Fruit fly (Drosophila melanogaster) whole organism, embryonic: ENCODE results near the gene dpr18.

Source experiments
- Antp ChIP-seq: fragments of 200-800 bp; sonication (Bioruptor generic); optimal IDR thresholded peaks from 3 replicates; lab custom pipeline; 2016; ENCODE audit warnings: missing biosample characterization, missing genetic modification characterization
- CG10147 ChIP-seq: fragments of 200-800 bp; sonication (Bioruptor generic); optimal IDR thresholded peaks from 2 replicates; lab custom pipeline; 2019; ENCODE audit warnings: missing biosample characterization, mild to moderate bottlenecking, missing genetic modification characterization, moderate library complexity
- CG10366 ChIP-seq: fragments of 200-800 bp; sonication (Bioruptor generic); IDR thresholded peaks from 2 replicates; pipeline ENCODE4 v1.3.6; 2022; ENCODE audit warnings: missing biosample characterization, missing genetic modification characterization
- CG10431 ChIP-seq: fragments of 200-800 bp; sonication (Bioruptor generic); optimal IDR thresholded peaks from 3 replicates; lab custom pipeline; 2018; ENCODE audit warnings: missing biosample characterization, mild to moderate bottlenecking, missing genetic modification characterization
- CG11398 ChIP-seq: fragments of 200-800 bp; sonication (Bioruptor generic); optimal IDR thresholded peaks from 2 replicates; lab custom pipeline; 2016; ENCODE audit warnings: missing biosample characterization, missing genetic modification characterization
- CG12071 ChIP-seq: fragments of 200-800 bp; sonication (Bioruptor generic); optimal IDR thresholded peaks from 3 replicates; lab custom pipeline; 2018; ENCODE audit warnings: missing biosample characterization, mild to moderate bottlenecking, missing genetic modification characterization
- CG12219 ChIP-seq: fragments of 200-800 bp; sonication (Bioruptor generic); optimal IDR thresholded peaks from 3 replicates; lab custom pipeline; 2018; ENCODE audit warnings: missing biosample characterization, mild to moderate bottlenecking, missing genetic modification characterization
- CG13123 ChIP-seq: fragments of 200-800 bp; sonication (Bioruptor generic); optimal IDR thresholded peaks from 2 replicates; lab custom pipeline; 2016; ENCODE audit warnings: missing biosample characterization, missing genetic modification characterization
- CG14667 ChIP-seq: fragments of 200-800 bp; sonication (Bioruptor generic); IDR thresholded peaks from 2 replicates; pipeline ENCODE4 v1.3.6; 2022; ENCODE audit warnings: missing biosample characterization, missing genetic modification characterization
- CG15601 ChIP-seq: fragments of 200-800 bp; sonication (Bioruptor generic); optimal IDR thresholded peaks from 3 replicates; lab custom pipeline; 2019; ENCODE audit warnings: missing biosample characterization, mild to moderate bottlenecking, missing genetic modification characterization, moderate library complexity
- CG18764 ChIP-seq: fragments of 200-800 bp; sonication (Bioruptor generic); optimal IDR thresholded peaks from 3 replicates; lab custom pipeline; 2016; ENCODE audit warnings: missing biosample characterization, missing genetic modification characterization
- CG32772 ChIP-seq: fragments of 200-800 bp; sonication (Bioruptor generic); IDR thresholded peaks from 2 replicates; pipeline ENCODE4 v1.3.6; 2022; ENCODE audit warnings: missing biosample characterization, missing genetic modification characterization
- CG4820 ChIP-seq: fragments of 200-800 bp; sonication (Bioruptor generic); optimal IDR thresholded peaks from 3 replicates; lab custom pipeline; 2016; ENCODE audit warnings: missing biosample characterization, missing genetic modification characterization
- CG6272 ChIP-seq: fragments of 200-800 bp; sonication (Bioruptor generic); IDR thresholded peaks from 2 replicates; pipeline ENCODE4 v1.3.6; 2022; ENCODE audit warnings: missing biosample characterization, missing genetic modification characterization
- CG6654 ChIP-seq: fragments of 200-800 bp; sonication (Bioruptor generic); optimal IDR thresholded peaks from 2 replicates; lab custom pipeline; 2017; ENCODE audit warnings: missing biosample characterization, mild to moderate bottlenecking, missing genetic modification characterization
- CG7928 ChIP-seq: fragments of 200-800 bp; sonication (Bioruptor generic); optimal IDR thresholded peaks from 2 replicates; lab custom pipeline; 2017; ENCODE audit warnings: missing biosample characterization, mild to moderate bottlenecking, missing genetic modification characterization
- CG7963 ChIP-seq: fragments of 200-800 bp; sonication (Bioruptor generic); IDR thresholded peaks from 3 replicates; pipeline ENCODE4 v1.3.6; 2022; ENCODE audit warnings: missing biosample characterization, missing genetic modification characterization; ENCODE audit not compliant: partially characterized antibody
- Dfd ChIP-seq, 2 experiments: fragments of >200 bp; optimal IDR thresholded peaks; 2 replicates each; lab custom pipeline; 2017; ENCODE audit warnings: missing biosample characterization in 2 of 2, missing genetic modification characterization in 2 of 2
- E2f1 ChIP-seq: fragments of 200-800 bp; sonication (Bioruptor generic); IDR thresholded peaks from 2 replicates; pipeline ENCODE4 v1.3.6; 2022; ENCODE audit warnings: missing biosample characterization, missing genetic modification characterization
- E2f2 ChIP-seq: fragments of 200-800 bp; sonication (Bioruptor generic); IDR thresholded peaks from 2 replicates; pipeline ENCODE4 v1.3.6; 2022; ENCODE audit warnings: missing biosample characterization, missing genetic modification characterization
- Ets65A ChIP-seq: fragments of 200-800 bp; sonication (Bioruptor generic); peaks from one replicate; lab custom pipeline; 2016; ENCODE audit warnings: missing biosample characterization, missing genetic modification characterization
- Ets97D ChIP-seq: fragments of 200-800 bp; sonication (Bioruptor generic); optimal IDR thresholded peaks from 3 replicates; lab custom pipeline; 2016; ENCODE audit warnings: missing biosample characterization, missing genetic modification characterization
- H2.0 ChIP-seq: fragments of 200-800 bp; sonication (Bioruptor generic); IDR thresholded peaks from 2 replicates; pipeline ENCODE4 v1.3.6; 2022; ENCODE audit warnings: missing biosample characterization, missing genetic modification characterization
- Hmx ChIP-seq: fragments of 200-800 bp; sonication (Bioruptor generic); optimal IDR thresholded peaks from 2 replicates; lab custom pipeline; 2016; ENCODE audit warnings: missing biosample characterization, missing genetic modification characterization
- Kr ChIP-seq: fragments of 200-800 bp; sonication (Bioruptor generic); optimal IDR thresholded peaks from 2 replicates; lab custom pipeline; 2017; ENCODE audit warnings: missing biosample characterization, mild to moderate bottlenecking, missing genetic modification characterization
- Med ChIP-seq: fragments of 200-800 bp; sonication (Bioruptor generic); peaks from one replicate; lab custom pipeline; 2016; ENCODE audit warnings: missing biosample characterization, missing genetic modification characterization, mild to moderate bottlenecking, inconsistent platforms, moderate library complexity
- Meics ChIP-seq: fragments of 200-800 bp; sonication (Bioruptor generic); optimal IDR thresholded peaks from 2 replicates; lab custom pipeline; 2017; ENCODE audit warnings: missing biosample characterization, mild to moderate bottlenecking, missing genetic modification characterization
- Nf-YA ChIP-seq: fragments of 200-800 bp; sonication (Bioruptor generic); IDR thresholded peaks from 2 replicates; pipeline ENCODE4 v1.3.6; 2022; ENCODE audit warnings: missing biosample characterization, missing genetic modification characterization
- al ChIP-seq: fragments of 200-800 bp; sonication (Bioruptor generic); IDR thresholded peaks from 2 replicates; pipeline ENCODE4 v1.3.6; 2022; ENCODE audit warnings: missing biosample characterization, missing genetic modification characterization
- bab2 ChIP-seq: fragments of 200-800 bp; sonication (Bioruptor generic); optimal IDR thresholded peaks from 2 replicates; lab custom pipeline; 2016; ENCODE audit warnings: missing biosample characterization, missing genetic modification characterization
- bcd ChIP-seq: fragments of 200-800 bp; sonication (Bioruptor generic); optimal IDR thresholded peaks from 2 replicates; lab custom pipeline; 2017; ENCODE audit warnings: missing biosample characterization, mild to moderate bottlenecking, missing genetic modification characterization
- cwo ChIP-seq: fragments of 200-800 bp; sonication (Bioruptor generic); optimal IDR thresholded peaks from 3 replicates; lab custom pipeline; 2017; ENCODE audit warnings: missing biosample characterization, missing genetic modification characterization, mild to moderate bottlenecking, moderate library complexity, missing genetic modification reagents
- ems ChIP-seq: fragments of 200-800 bp; sonication (Bioruptor generic); optimal IDR thresholded peaks from 3 replicates; lab custom pipeline; 2016; ENCODE audit warnings: missing biosample characterization, missing genetic modification characterization
- fru ChIP-seq: fragments of >200 bp; optimal IDR thresholded peaks from 2 replicates; lab custom pipeline; 2017
- gfzf ChIP-seq: fragments of 200-800 bp; sonication (Bioruptor generic); optimal IDR thresholded peaks from 2 replicates; lab custom pipeline; 2016; ENCODE audit warnings: missing biosample characterization, mild to moderate bottlenecking, missing genetic modification characterization, moderate library complexity
- lilli ChIP-seq: fragments of 200-800 bp; sonication (Bioruptor generic); optimal IDR thresholded peaks from 3 replicates; lab custom pipeline; 2016; ENCODE audit warnings: missing biosample characterization, missing genetic modification characterization
- lmd ChIP-seq: fragments of 200-800 bp; sonication (Bioruptor generic); IDR thresholded peaks from 2 replicates; pipeline ENCODE4 v1.3.6; 2022; ENCODE audit warnings: missing biosample characterization, missing genetic modification characterization
- pros ChIP-seq: fragments of 200-800 bp; sonication (Bioruptor generic); optimal IDR thresholded peaks from 3 replicates; lab custom pipeline; 2019; ENCODE audit warnings: missing biosample characterization, mild to moderate bottlenecking, missing genetic modification characterization, moderate library complexity
- pum ChIP-seq: fragments of 200-800 bp; sonication (Bioruptor generic); optimal IDR thresholded peaks from 2 replicates; lab custom pipeline; 2016; ENCODE audit warnings: missing biosample characterization, missing genetic modification characterization
- pzg ChIP-seq: fragments of 200-800 bp; sonication (Bioruptor generic); optimal IDR thresholded peaks from 3 replicates; lab custom pipeline; 2018; ENCODE audit warnings: missing biosample characterization, mild to moderate bottlenecking, missing genetic modification characterization, moderate library complexity
- shn ChIP-seq: fragments of 200-800 bp; sonication (Bioruptor generic); optimal IDR thresholded peaks from 3 replicates; lab custom pipeline; 2016; ENCODE audit warnings: missing biosample characterization, missing genetic modification characterization
- slbo ChIP-seq: fragments of 200-800 bp; sonication (Bioruptor generic); IDR thresholded peaks from 2 replicates; pipeline ENCODE4 v1.3.6; 2022; ENCODE audit warnings: missing biosample characterization, missing genetic modification characterization
- sob ChIP-seq: fragments of 200-800 bp; sonication (Bioruptor generic); IDR thresholded peaks from 2 replicates; pipeline ENCODE4 v1.3.6; 2022; ENCODE audit warnings: missing biosample characterization, missing genetic modification characterization
- stwl ChIP-seq: fragments of 200-800 bp; sonication (Bioruptor generic); optimal IDR thresholded peaks from 3 replicates; lab custom pipeline; 2018; ENCODE audit warnings: missing biosample characterization, mild to moderate bottlenecking, missing genetic modification characterization, moderate library complexity
- trem ChIP-seq: fragments of 200-800 bp; optimal IDR thresholded peaks from 3 replicates; lab custom pipeline; 2019; ENCODE audit warnings: missing biosample characterization, mild to moderate bottlenecking, missing genetic modification characterization, moderate library complexity
- tx ChIP-seq: fragments of 200-800 bp; sonication (Bioruptor generic); optimal IDR thresholded peaks from 2 replicates; lab custom pipeline; 2016; ENCODE audit warnings: missing biosample characterization, missing genetic modification characterization
- vvl ChIP-seq: fragments of 200-800 bp; sonication (Bioruptor generic); IDR thresholded peaks from 2 replicates; pipeline ENCODE4 v1.3.6; 2022; ENCODE audit warnings: missing biosample characterization, missing genetic modification characterization
- zen2 ChIP-seq: fragments of 200-800 bp; sonication (Bioruptor generic); IDR thresholded peaks from 3 replicates; pipeline ENCODE4 v1.3.6; 2022; ENCODE audit warnings: missing biosample characterization, missing genetic modification characterization; ENCODE audit not compliant: partially characterized antibody
- zfh1 ChIP-seq: fragments of 200-800 bp; sonication (Bioruptor generic); IDR thresholded peaks from 3 replicates; pipeline ENCODE4 v1.3.6; 2022; ENCODE audit warnings: missing biosample characterization, missing genetic modification characterization

The dpr18 gene

DNA sequence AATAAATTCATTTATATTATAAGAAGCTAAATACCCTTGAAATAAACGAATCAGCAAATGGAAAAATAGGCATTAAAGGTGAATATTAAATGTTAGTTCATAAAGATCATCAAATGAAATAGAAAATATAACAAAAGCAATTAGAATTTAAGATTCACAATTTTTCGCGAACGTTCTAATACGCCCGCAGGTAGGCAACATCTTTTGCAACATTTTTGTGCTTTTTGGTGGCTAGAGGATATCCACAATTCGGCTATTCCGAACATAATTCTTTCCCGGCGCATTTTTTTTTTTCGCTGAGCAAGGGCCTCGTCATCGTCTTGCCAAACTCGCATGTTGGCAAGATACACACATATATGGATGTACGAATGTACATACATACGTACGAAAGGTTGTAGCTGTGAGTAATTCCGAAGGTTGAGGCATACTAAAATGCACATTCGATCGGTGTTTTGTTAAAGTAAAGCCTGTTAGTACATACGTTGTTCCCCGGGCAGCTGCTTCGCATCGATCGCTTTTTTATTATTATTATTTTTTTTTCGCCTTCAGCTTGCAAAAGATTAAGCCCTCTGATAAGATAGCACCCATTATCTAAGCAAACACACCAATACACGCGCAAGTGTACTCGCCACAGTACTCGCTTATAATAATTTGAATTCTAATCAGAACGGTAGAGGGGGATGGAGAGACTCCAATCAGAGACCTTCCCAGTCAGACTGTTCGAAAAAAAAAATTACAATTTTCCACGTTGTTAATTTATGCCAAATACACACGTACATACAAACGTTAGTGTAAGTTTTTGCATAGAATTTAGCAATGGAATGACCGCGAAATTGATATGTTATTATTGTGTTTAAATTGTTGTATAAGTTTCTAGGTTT is 39.0 kb downstream of the dpr18 start (continued):
- TF ChIP-seq Hmx (GFP tag; lab: Kevin White, UChicago) (peak; percentile 15), sob (GFP tag; lab: Robert Waterston, UW) (0 out of 2 replicates have a peak, but pooled peaks have one; percentile 31), zen2 (no peak), Antp (peak; percentile 25)

DNA sequence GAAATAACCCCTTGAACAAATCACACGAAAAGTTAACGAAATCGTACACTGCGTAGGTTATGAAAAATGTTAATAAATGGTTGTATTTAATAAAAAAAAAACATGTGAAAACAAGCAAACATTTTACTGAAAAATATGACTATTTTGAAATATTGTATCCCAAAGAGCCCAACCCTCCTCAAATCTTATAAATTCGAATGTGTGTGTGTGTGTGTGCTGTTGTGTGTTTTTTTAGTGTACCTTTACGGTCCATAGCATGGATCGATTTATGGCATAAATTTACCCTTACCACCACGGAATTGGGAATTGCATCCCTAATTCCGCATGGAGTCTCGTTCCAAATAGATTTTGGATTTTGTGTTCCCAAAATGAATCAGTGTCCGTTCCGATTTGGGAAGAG is 39.9 kb downstream of the dpr18 start:
- TF ChIP-seq lmd (GFP tag; lab: Robert Waterston, UW), result peak; percentile 56
- TF ChIP-seq pzg, result no peak
- TF ChIP-seq bcd (GFP tag; lab: Kevin White, UChicago), result no peak
- TF ChIP-seq slbo (GFP tag; lab: Robert Waterston, UW), result peak; percentile 65
- peak; percentile 34 for TF ChIP-seq pum (GFP tag; lab: Kevin White, UChicago)
- peak; percentile 78 for TF ChIP-seq Ets65A (GFP tag; lab: Kevin White, UChicago)
- TF ChIP-seq CG32772 (GFP tag; lab: Robert Waterston, UW), result peak; percentile 35
- TF ChIP-seq shn, result no peak
- TF ChIP-seq E2f1 (GFP tag; lab: Robert Waterston, UW), result 0 out of 2 replicates have a peak, but pooled peaks have one; percentile 30
- TF ChIP-seq Nf-YA (GFP tag; lab: Robert Waterston, UW), result no peak
- peak; percentile 47 for TF ChIP-seq bab2 (GFP tag; lab: Kevin White, UChicago)
- TF ChIP-seq E2f2 (GFP tag; lab: Robert Waterston, UW), result 0 out of 2 replicates have a peak, but pooled peaks have one; percentile 32
- TF ChIP-seq CG6272, result 0 out of 2 replicates have a peak, but pooled peaks have one; percentile 24
- no peak for TF ChIP-seq CG7928
- no peak for TF ChIP-seq stwl (tag; lab: Kevin White, UChicago)
- no peak for TF ChIP-seq CG7963
- TF ChIP-seq CG11398 (GFP tag; lab: Kevin White, UChicago), result no peak
- no peak for TF ChIP-seq CG12219 (GFP tag; lab: Kevin White, UChicago)
- peak; percentile 24 for TF ChIP-seq tx
- no peak for TF ChIP-seq fru (lab: Kevin White, UChicago)
- TF ChIP-seq trem, result no peak
- TF ChIP-seq CG15601, result no peak
- TF ChIP-seq zfh1, result peak; percentile 55
- TF ChIP-seq vvl (GFP tag; lab: Robert Waterston, UW), result peak; percentile 77
- peak; percentile 89 for TF ChIP-seq Med (GFP tag; lab: Kevin White, UChicago)
- TF ChIP-seq al (GFP tag; lab: Robert Waterston, UW), result 0 out of 2 replicates have a peak, but pooled peaks have one; percentile 13
- 0 out of 2 replicates have a peak, but pooled peaks have one; percentile 18 for TF ChIP-seq H2.0
- peak; percentile 1 for TF ChIP-seq Meics (GFP tag; lab: Kevin White, UChicago)
- TF ChIP-seq Kr (GFP tag; lab: Kevin White, UChicago), result no peak
- no peak for TF ChIP-seq cwo (GFP tag; lab: Kevin White, UChicago)
- TF ChIP-seq ems, result peak; percentile 13
- no peak for TF ChIP-seq CG12071 (GFP tag; lab: Kevin White, UChicago)
- TF ChIP-seq CG4820, result peak; percentile 31
- TF ChIP-seq CG10147 (GFP tag; lab: Kevin White, UChicago), result no peak
- no peak for TF ChIP-seq gfzf
- TF ChIP-seq lilli (GFP tag; lab: Kevin White, UChicago), result peak; percentile 65
- peak; percentile 5 for TF ChIP-seq CG18764 (GFP tag; lab: Kevin White, UChicago)
- peak; percentile 45 for TF ChIP-seq CG10366 (GFP tag; lab: Robert Waterston, UW)
- peak; percentile 47; the same call in 1 of the 2 replicates for TF ChIP-seq CG14667 (GFP tag; lab: Robert Waterston, UW)
- no peak for TF ChIP-seq CG6654
- no peak for TF ChIP-seq CG10431 (GFP tag; lab: Kevin White, UChicago)
- no peak for TF ChIP-seq Dfd (GFP tag; optimal IDR thresholded peaks at IDR 0.05; lab: Kevin White, UChicago)
- TF ChIP-seq pros (GFP tag; lab: Kevin White, UChicago), result no peak
- no peak for TF ChIP-seq Ets97D (GFP tag; lab: Kevin White, UChicago)
- no peak for TF ChIP-seq CG13123 (GFP tag; lab: Kevin White, UChicago)
